Worm (Caenorhabditis elegans) whole organism, L3 larva: ENCODE measurements around the gene daf-37.

Experiments
- R02D3.7 ChIP-seq: fragments of 150-350 bp; optimal IDR thresholded peaks from 2 replicates; lab custom pipeline; 2014; ENCODE audit warnings: missing biosample characterization, missing genetic modification characterization
- ZK546.5 ChIP-seq: sonication (generic microtip); optimal IDR thresholded peaks from 2 replicates; lab custom pipeline; 2017; ENCODE audit warnings: missing biosample characterization, missing genetic modification characterization
- ceh-16 ChIP-seq: sonication (generic microtip); optimal IDR thresholded peaks from 2 replicates; lab custom pipeline; 2017; ENCODE audit warnings: missing biosample characterization, missing genetic modification characterization
- ceh-28 ChIP-seq: fragments of 150-350 bp; optimal IDR thresholded peaks from 2 replicates; lab custom pipeline; 2014; ENCODE audit warnings: missing biosample characterization, missing genetic modification reagents, missing genetic modification characterization
- ceh-82 ChIP-seq: fragments of 150-350 bp; optimal IDR thresholded peaks from 2 replicates; lab custom pipeline; 2014; ENCODE audit warnings: missing biosample characterization, missing genetic modification characterization
- elt-1 ChIP-seq: fragments of 150-350 bp; optimal IDR thresholded peaks from 2 replicates; lab custom pipeline; 2014; ENCODE audit warnings: missing biosample characterization, missing genetic modification characterization
- lin-15B ChIP-seq: fragments of 150-350 bp; optimal IDR thresholded peaks from 2 replicates; lab custom pipeline; 2014; ENCODE audit warnings: missing biosample characterization, missing genetic modification characterization
- nhr-237 ChIP-seq: fragments of 150-350 bp; optimal IDR thresholded peaks from 2 replicates; lab custom pipeline; 2014; ENCODE audit warnings: missing biosample characterization, missing genetic modification characterization
- pha-4 ChIP-seq: fragments of 150-350 bp; optimal IDR thresholded peaks from 2 replicates; lab custom pipeline; 2014; ENCODE audit warnings: missing biosample characterization, missing genetic modification reagents, missing genetic modification characterization
- sea-2 ChIP-seq: fragments of 150-350 bp; sonication (generic microtip); optimal IDR thresholded peaks from 4 replicates; lab custom pipeline; 2014; ENCODE audit warnings: missing biosample characterization, missing genetic modification reagents, missing genetic modification characterization
- snpc-4 ChIP-seq: fragments of 150-350 bp; optimal IDR thresholded peaks from 2 replicates; lab custom pipeline; 2014; ENCODE audit warnings: missing biosample characterization, missing genetic modification characterization
- unc-39 ChIP-seq: sonication (generic microtip); optimal IDR thresholded peaks from 4 replicates; lab custom pipeline; 2017; ENCODE audit warnings: missing biosample characterization, missing genetic modification characterization
- unc-62 ChIP-seq: fragments of 150-350 bp; sonication (generic microtip); optimal IDR thresholded peaks from 4 replicates; lab custom pipeline; 2014; ENCODE audit warnings: missing biosample characterization, missing genetic modification reagents, missing genetic modification characterization

- no peak for TF ChIP-seq unc-39
- no peak for TF ChIP-seq lin-15B (tag; lab: Kevin White, UChicago)
- no peak for TF ChIP-seq ceh-82 (tag; lab: Kevin White, UChicago)
- TF ChIP-seq ceh-16 = no peak
- no peak for TF ChIP-seq sea-2 (GFP tag; lab: Kevin White, UChicago)
- TF ChIP-seq R02D3.7 = no peak
- TF ChIP-seq unc-62 = no peak
- TF ChIP-seq snpc-4 (tag; lab: Kevin White, UChicago) = no peak
- no peak for TF ChIP-seq ceh-28 (tag; lab: Kevin White, UChicago)
- TF ChIP-seq nhr-237 (tag; lab: Kevin White, UChicago) = no peak
- no peak for TF ChIP-seq elt-1 (tag; lab: Kevin White, UChicago)
- no peak for TF ChIP-seq ZK546.5 (tag; lab: Kevin White, UChicago)
- no peak for TF ChIP-seq pha-4 (tag; lab: Kevin White, UChicago)
Measured at ce11 chrII:6230116-6230515, 22.1 kb upstream of the daf-37 start.
